Fruit fly (Drosophila melanogaster) whole organism, embryonic: ENCODE measurements around the gene phr6-4.
A peak's percentile ranks its signal among the peaks of the same experiment; 100 is the strongest.

ENCODE experiments used
- Bdp1 ChIP-seq: fragments of 200-800 bp; sonication (Bioruptor generic); optimal IDR thresholded peaks from 3 replicates; lab custom pipeline; 2016; ENCODE audit warnings: missing biosample characterization, missing genetic modification characterization
- CG17802 ChIP-seq: fragments of 200-800 bp; sonication (Bioruptor generic); optimal IDR thresholded peaks from 2 replicates; lab custom pipeline; 2018; ENCODE audit warnings: missing biosample characterization, mild to moderate bottlenecking, missing genetic modification characterization, moderate library complexity
- zfh1 ChIP-seq: fragments of 200-800 bp; sonication (Bioruptor generic); IDR thresholded peaks from 3 replicates; pipeline ENCODE4 v1.3.6; 2022; ENCODE audit warnings: missing biosample characterization, missing genetic modification characterization

- peak; percentile 41; the same call in 1 of the 3 replicates for TF ChIP-seq zfh1 (GFP tag; lab: Robert Waterston, UW)
- TF ChIP-seq Bdp1 (GFP tag; lab: Kevin White, UChicago), result no peak
- TF ChIP-seq CG17802 (tag; lab: Kevin White, UChicago), result no peak
Observed at dm6 chr2L:20681648-20682098, 36.1 kb upstream of the phr6-4 start, which contains the start of gene Cen.
